Worm (Caenorhabditis elegans) whole organism, L1 larva: ENCODE measurements around the gene cyp-33C5.

Experiments used
- Y116A8C.19 ChIP-seq: sonication (generic microtip); optimal IDR thresholded peaks from 2 replicates; lab custom pipeline; 2016; ENCODE audit warnings: missing compliant biosample characterization, missing genetic modification characterization, borderline replicate concordance
- blmp-1 ChIP-seq: fragments of 150-350 bp; optimal IDR thresholded peaks from 2 replicates; lab custom pipeline; 2014; ENCODE audit warnings: missing biosample characterization, missing genetic modification characterization
- ceh-8 ChIP-seq: fragments of 200-800 bp; sonication (Bioruptor generic); optimal IDR thresholded peaks from 2 replicates; lab custom pipeline; 2018; ENCODE audit warnings: mild to moderate bottlenecking, missing genetic modification characterization, moderate library complexity, missing compliant biosample characterization
- ceh-82 ChIP-seq, 3 experiments: fragments of 150-350 bp in 1 of 3; sonication (generic microtip) in 2 of 3; optimal IDR thresholded peaks; 2 replicates each; lab custom pipeline; 2014 to 2017; ENCODE audit warnings: missing biosample characterization in 3 of 3, missing genetic modification characterization in 3 of 3
- ceh-90 ChIP-seq: sonication (generic microtip); optimal IDR thresholded peaks from 2 replicates; lab custom pipeline; 2016; ENCODE audit warnings: missing genetic modification characterization, missing compliant biosample characterization
- dpl-1 ChIP-seq, 3 experiments: fragments of 150-350 bp in 2 of 3; sonication (generic microtip) in 1 of 3; optimal IDR thresholded peaks; 2 replicates each; lab custom pipeline; 2014 to 2017; ENCODE audit warnings: missing biosample characterization in 3 of 3, missing genetic modification characterization in 3 of 3, missing genetic modification reagents in 3 of 3
- dsc-1 ChIP-seq: sonication (generic microtip); optimal IDR thresholded peaks from 2 replicates; lab custom pipeline; 2016; ENCODE audit warnings: mild to moderate bottlenecking, missing genetic modification characterization, missing compliant biosample characterization
- efl-1 ChIP-seq, 4 experiments: fragments of 150-350 bp; optimal IDR thresholded peaks in 3 of 4; peaks in 1 of 4; 1 replicate in 1 of 4; 2 replicates in 3 of 4; lab custom pipeline; 2014; ENCODE audit warnings: missing biosample characterization in 2 of 4, missing genetic modification characterization in 2 of 4, missing genetic modification reagents in 2 of 4
- efl-3 ChIP-seq: fragments of 200-800 bp; sonication (Bioruptor generic); optimal IDR thresholded peaks from 2 replicates; lab custom pipeline; 2018; ENCODE audit warnings: mild to moderate bottlenecking, missing genetic modification characterization, missing compliant biosample characterization
- egl-13 ChIP-seq: sonication (generic microtip); optimal IDR thresholded peaks from 2 replicates; lab custom pipeline; 2016; ENCODE audit warnings: missing genotype, missing genetic modification reagents, missing genetic modification characterization, missing compliant biosample characterization
- elt-2 ChIP-seq: sonication (generic microtip); optimal IDR thresholded peaks from 2 replicates; lab custom pipeline; 2016; ENCODE audit warnings: missing genetic modification characterization, mild to moderate bottlenecking, inconsistent platforms, missing compliant biosample characterization, missing genetic modification reagents
- fkh-10 ChIP-seq: sonication (generic microtip); optimal IDR thresholded peaks from 2 replicates; lab custom pipeline; 2017; ENCODE audit warnings: missing biosample characterization, missing genetic modification reagents, missing genetic modification characterization
- fkh-4 ChIP-seq: sonication (generic microtip); optimal IDR thresholded peaks from 2 replicates; lab custom pipeline; 2016; ENCODE audit warnings: missing compliant biosample characterization, missing genetic modification characterization, borderline replicate concordance
- fkh-8 ChIP-seq: sonication (generic microtip); optimal IDR thresholded peaks from 2 replicates; lab custom pipeline; 2016; ENCODE audit warnings: mild to moderate bottlenecking, missing genetic modification characterization, missing compliant biosample characterization
- fos-1 ChIP-seq: fragments of 150-350 bp; optimal IDR thresholded peaks from 2 replicates; lab custom pipeline; 2014; ENCODE audit warnings: missing biosample characterization, missing genetic modification characterization
- hlh-4 ChIP-seq: sonication (generic microtip); optimal IDR thresholded peaks from 2 replicates; lab custom pipeline; 2016; ENCODE audit warnings: mild to moderate bottlenecking, missing genetic modification characterization, missing compliant biosample characterization
- hpl-2 ChIP-seq: fragments of 150-350 bp; optimal IDR thresholded peaks from 2 replicates; lab custom pipeline; 2014; ENCODE audit warnings: missing biosample characterization, missing genetic modification reagents, missing genetic modification characterization
- irx-1 ChIP-seq: sonication (generic microtip); optimal IDR thresholded peaks from 2 replicates; lab custom pipeline; 2016; ENCODE audit warnings: missing genetic modification characterization, missing compliant biosample characterization
- isw-1 ChIP-seq: fragments of 200-800 bp; sonication (Bioruptor generic); IDR thresholded peaks from 2 replicates; pipeline ENCODE4 v1.3.6; 2022; ENCODE audit warnings: missing genetic modification characterization, missing compliant biosample characterization
- jun-1 ChIP-seq: fragments of 150-350 bp; optimal IDR thresholded peaks from 2 replicates; lab custom pipeline; 2014; ENCODE audit warnings: missing biosample characterization, missing genetic modification reagents, missing genetic modification characterization
- lin-13 ChIP-seq: fragments of 150-350 bp; optimal IDR thresholded peaks from 2 replicates; lab custom pipeline; 2014; ENCODE audit warnings: missing biosample characterization, missing genetic modification reagents, missing genetic modification characterization
- lin-14 ChIP-seq: fragments of 200-800 bp; sonication (Bioruptor generic); optimal IDR thresholded peaks from 2 replicates; lab custom pipeline; 2018; ENCODE audit warnings: mild to moderate bottlenecking, missing genetic modification characterization, moderate library complexity, missing compliant biosample characterization
- lin-15B ChIP-seq: fragments of 150-350 bp; sonication (generic microtip); optimal IDR thresholded peaks from 3 replicates; lab custom pipeline; 2014; ENCODE audit warnings: missing biosample characterization, missing genetic modification characterization
- lsy-2 ChIP-seq, 2 experiments: fragments of 150-350 bp; optimal IDR thresholded peaks; 2 replicates each; lab custom pipeline; 2014; ENCODE audit warnings: missing biosample characterization in 2 of 2, missing genetic modification characterization in 2 of 2
- mdl-1 ChIP-seq, 2 experiments: fragments of 150-350 bp; optimal IDR thresholded peaks; 2 replicates each; lab custom pipeline; 2014 to 2017; ENCODE audit warnings: missing biosample characterization in 2 of 2, missing genetic modification characterization in 2 of 2, inconsistent platforms in 1 of 2
- mep-1 ChIP-seq: fragments of 150-350 bp; optimal IDR thresholded peaks from 2 replicates; lab custom pipeline; 2014; ENCODE audit warnings: missing biosample characterization, missing genetic modification characterization
- nhr-11 ChIP-seq: fragments of 150-350 bp; optimal IDR thresholded peaks from 2 replicates; lab custom pipeline; 2014; ENCODE audit warnings: missing biosample characterization, missing genetic modification characterization
- nhr-12 ChIP-seq: sonication (generic microtip); optimal IDR thresholded peaks from 2 replicates; lab custom pipeline; 2017; ENCODE audit warnings: missing biosample characterization, missing genetic modification characterization
- nhr-19 ChIP-seq: fragments of 200-800 bp; sonication (Bioruptor generic); conservative IDR thresholded peaks from 2 replicates; pipeline ENCODE4 v1.3.6; 2022; ENCODE audit warnings: missing genetic modification characterization, missing compliant biosample characterization
- nhr-20 ChIP-seq: sonication (generic microtip); optimal IDR thresholded peaks from 2 replicates; lab custom pipeline; 2016; ENCODE audit warnings: mild to moderate bottlenecking, missing genetic modification characterization, missing compliant biosample characterization
- nhr-28 ChIP-seq: fragments of 150-350 bp; optimal IDR thresholded peaks from 2 replicates; lab custom pipeline; 2014; ENCODE audit warnings: missing biosample characterization, missing genetic modification characterization
- nhr-47 ChIP-seq: sonication (generic microtip); optimal IDR thresholded peaks from 2 replicates; lab custom pipeline; 2016; ENCODE audit warnings: mild to moderate bottlenecking, missing genetic modification characterization, moderate library complexity, missing compliant biosample characterization
- nhr-71 ChIP-seq: sonication (generic microtip); optimal IDR thresholded peaks from 2 replicates; lab custom pipeline; 2016; ENCODE audit warnings: mild to moderate bottlenecking, missing genetic modification characterization, moderate library complexity, missing compliant biosample characterization
- nhr-76 ChIP-seq: sonication (generic microtip); optimal IDR thresholded peaks from 2 replicates; lab custom pipeline; 2017; ENCODE audit warnings: missing biosample characterization, missing genetic modification characterization
- nhr-77 ChIP-seq: fragments of 150-350 bp; optimal IDR thresholded peaks from 2 replicates; lab custom pipeline; 2014; ENCODE audit warnings: missing biosample characterization, missing genetic modification characterization
- nhr-85 ChIP-seq: sonication (generic microtip); peaks from one replicate; lab custom pipeline; 2016; ENCODE audit warnings: missing genetic modification characterization, inconsistent platforms, missing compliant biosample characterization
- nhr-90 ChIP-seq: sonication (generic microtip); optimal IDR thresholded peaks from 2 replicates; lab custom pipeline; 2016; ENCODE audit warnings: mild to moderate bottlenecking, missing genetic modification characterization, missing compliant biosample characterization; ENCODE audit not compliant: poor library complexity
- pax-3 ChIP-seq: fragments of 200-800 bp; sonication (Bioruptor generic); optimal IDR thresholded peaks from 2 replicates; lab custom pipeline; 2018; ENCODE audit warnings: mild to moderate bottlenecking, missing genetic modification characterization, moderate library complexity, missing compliant biosample characterization
- skn-1 ChIP-seq: fragments of 150-350 bp; optimal IDR thresholded peaks from 2 replicates; lab custom pipeline; 2014; ENCODE audit warnings: missing biosample characterization, missing genetic modification characterization
- snpc-4 ChIP-seq: fragments of 150-350 bp; optimal IDR thresholded peaks from 2 replicates; lab custom pipeline; 2014; ENCODE audit warnings: missing biosample characterization, missing genetic modification characterization
- snu-23 ChIP-seq: sonication (generic microtip); optimal IDR thresholded peaks from 2 replicates; lab custom pipeline; 2016; ENCODE audit warnings: missing genetic modification characterization, missing compliant biosample characterization
- sox-4 ChIP-seq: sonication (generic microtip); optimal IDR thresholded peaks from 2 replicates; lab custom pipeline; 2016; ENCODE audit warnings: missing genetic modification characterization, missing compliant biosample characterization
- sup-37 ChIP-seq: fragments of 200-800 bp; sonication (Bioruptor generic); optimal IDR thresholded peaks from 2 replicates; lab custom pipeline; 2018; ENCODE audit warnings: mild to moderate bottlenecking, missing genetic modification characterization, missing compliant biosample characterization
- swsn-7 ChIP-seq: sonication (generic microtip); optimal IDR thresholded peaks from 2 replicates; lab custom pipeline; 2016; ENCODE audit warnings: missing genetic modification characterization, missing compliant biosample characterization
- xbp-1 ChIP-seq: sonication (generic microtip); optimal IDR thresholded peaks from 2 replicates; lab custom pipeline; 2016; ENCODE audit warnings: missing genetic modification characterization, missing compliant biosample characterization
- zag-1 ChIP-seq: fragments of 150-350 bp; optimal IDR thresholded peaks from 2 replicates; lab custom pipeline; 2014; ENCODE audit warnings: missing biosample characterization, missing genetic modification characterization
- zip-4 ChIP-seq: fragments of 200-800 bp; sonication (Bioruptor generic); optimal IDR thresholded peaks from 2 replicates; lab custom pipeline; 2018; ENCODE audit warnings: mild to moderate bottlenecking, missing genetic modification characterization, moderate library complexity, missing compliant biosample characterization

cyp-33C5 gene

DNA sequence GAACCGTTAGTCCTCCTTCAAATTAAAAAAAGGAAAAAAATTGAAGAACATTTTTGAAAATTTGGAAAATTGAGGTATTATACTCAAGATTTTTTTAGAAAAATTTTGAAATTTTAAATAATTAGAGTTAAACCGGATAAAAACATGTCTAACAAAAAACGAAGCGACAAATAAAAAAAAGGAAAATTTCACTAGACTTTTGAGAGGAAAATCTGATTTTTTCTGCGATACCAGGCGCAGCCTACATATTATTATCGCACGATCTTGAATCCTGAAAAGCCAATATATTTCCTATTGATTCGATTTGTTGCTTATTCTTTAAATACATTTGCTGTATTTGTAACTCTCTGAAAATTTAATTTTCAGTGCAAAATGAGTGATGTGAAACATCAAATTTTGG, 29.5 kb upstream of the cyp-33C5 start, which contains the start of gene nstp-8:
nstp-8 (plus strand) TSS at position 301 of the 400 bp plus-strand sequence.
- no peak for TF ChIP-seq fkh-10 (GFP tag; lab: Kevin White, UChicago)
- TF ChIP-seq blmp-1 (tag; lab: Kevin White, UChicago): peak; percentile 30
- no peak for TF ChIP-seq nhr-71 (tag; lab: Kevin White, UChicago)

DNA sequence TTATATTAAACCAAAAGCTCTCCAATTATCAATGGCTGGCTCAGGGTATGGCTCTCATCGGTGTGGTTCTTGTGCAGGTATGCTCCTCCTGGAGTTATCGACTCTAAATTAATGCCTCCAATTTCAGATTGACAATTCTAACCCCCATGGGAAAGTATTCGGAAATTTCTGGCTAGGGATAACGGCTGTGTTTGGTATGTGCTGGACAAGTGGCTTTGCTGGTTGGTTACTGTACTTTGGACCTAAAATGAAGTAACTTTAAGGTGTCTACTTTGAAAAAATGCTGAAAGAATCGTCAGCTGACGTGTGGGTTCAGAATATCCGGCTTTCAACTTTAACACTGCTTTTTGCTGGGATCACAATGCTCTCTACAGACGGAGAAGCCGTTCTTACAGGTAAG, 27.9 kb upstream of the cyp-33C5 start:
- TF ChIP-seq ceh-82 (tag; optimal IDR thresholded peaks at IDR 0.05; lab: Kevin White, UChicago) (no peak), egl-13 (tag; lab: Kevin White, UChicago) (no peak), lin-15B (tag; lab: Kevin White, UChicago) (no peak), dpl-1 (GFP tag; optimal IDR thresholded peaks at IDR 0.05; lab: Kevin White, UChicago) (no peak), ceh-90 (tag; lab: Kevin White, UChicago) (no peak), lin-14 (GFP tag; lab: Kevin White, UChicago) (no peak), lin-13 (GFP tag; lab: Kevin White, UChicago) (no peak), mep-1 (no peak), sox-4 (tag; lab: Kevin White, UChicago) (no peak), nhr-28 (tag; lab: Kevin White, UChicago) (no peak), nhr-90 (no peak), sup-37 (GFP tag; lab: Kevin White, UChicago) (no peak), irx-1 (tag; lab: Kevin White, UChicago) (no peak), nhr-12 (tag; lab: Kevin White, UChicago) (no peak), swsn-7 (tag; lab: Kevin White, UChicago) (no peak), nhr-76 (tag; lab: Kevin White, UChicago) (no peak), nhr-11 (tag; lab: Kevin White, UChicago) (no peak), ceh-8 (GFP tag; lab: Kevin White, UChicago) (no peak), hlh-4 (tag; lab: Kevin White, UChicago) (no peak), snu-23 (GFP tag; lab: Kevin White, UChicago) (no peak)

DNA sequence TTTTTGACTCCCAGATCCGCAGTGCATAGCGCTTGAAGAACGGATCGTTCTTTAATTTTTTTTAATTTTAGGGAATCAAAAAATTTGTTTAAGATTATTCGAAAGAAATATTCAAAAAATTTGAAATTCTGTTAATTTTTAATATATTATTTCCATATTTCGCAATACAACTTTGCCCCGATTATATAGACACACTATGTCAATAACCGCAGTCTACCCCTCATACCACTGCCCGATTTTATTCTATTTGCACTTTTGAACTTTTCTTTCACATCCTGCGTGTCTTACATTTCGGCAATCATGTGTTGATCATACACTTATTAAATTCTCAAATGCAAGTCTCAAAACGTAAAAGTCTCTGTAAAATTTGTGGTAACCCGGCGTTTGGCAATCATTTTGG, 26.0 kb upstream of the cyp-33C5 start, which contains the start of gene nhr-56:
nhr-56 (plus strand) TSS at position 202 of the 400 bp plus-strand sequence.
- no peak for TF ChIP-seq pax-3 (tag; lab: Kevin White, UChicago)
- TF ChIP-seq lsy-2 (tag; optimal IDR thresholded peaks at IDR 0.05; lab: Kevin White, UChicago): peak in 1 of 2 experiments; percentile 42
- peak; percentile 23 to 28 for TF ChIP-seq efl-1 (optimal IDR thresholded peaks at IDR 0.05; lab: Kevin White, UChicago)
- TF ChIP-seq efl-1 (GFP tag; optimal IDR thresholded peaks at IDR 0.05 in 1 of 2; lab: Kevin White, UChicago): peak; percentile 3 to 87
- TF ChIP-seq lin-13 (GFP tag; lab: Kevin White, UChicago): no peak
- TF ChIP-seq xbp-1 (tag; lab: Kevin White, UChicago): no peak
- no peak for TF ChIP-seq nhr-28 (tag; lab: Kevin White, UChicago)
- TF ChIP-seq fkh-4 (tag; lab: Kevin White, UChicago): no peak
- TF ChIP-seq snpc-4 (tag; lab: Kevin White, UChicago): no peak
- peak; percentile 23 for TF ChIP-seq nhr-47 (tag; lab: Kevin White, UChicago)
- TF ChIP-seq fos-1 (tag; lab: Kevin White, UChicago): no peak
- TF ChIP-seq dsc-1: no peak
- TF ChIP-seq fkh-8: peak; percentile 19
- peak; percentile 27 for TF ChIP-seq elt-2 (tag; lab: Kevin White, UChicago)
- no peak for TF ChIP-seq Y116A8C.19
- peak; percentile 14; the same call in 1 of the 2 replicates for TF ChIP-seq nhr-19 (GFP tag; lab: Robert Waterston, UW)
- TF ChIP-seq dpl-1 (GFP tag; optimal IDR thresholded peaks at IDR 0.05; lab: Kevin White, UChicago): peak in 1 of 3 experiments; percentile 21
- peak; percentile 68 for TF ChIP-seq zip-4 (GFP tag; lab: Kevin White, UChicago)
- TF ChIP-seq nhr-20 (tag; lab: Kevin White, UChicago): peak; percentile 80
- peak; percentile 38 for TF ChIP-seq nhr-90
- no peak for TF ChIP-seq hpl-2
- peak; percentile 11 to 37 (median 13) for TF ChIP-seq ceh-82 (tag; optimal IDR thresholded peaks at IDR 0.05; lab: Kevin White, UChicago)
- TF ChIP-seq efl-3 (GFP tag; lab: Kevin White, UChicago): no peak
- TF ChIP-seq zag-1 (tag; lab: Kevin White, UChicago): no peak
- peak; percentile 39 for TF ChIP-seq blmp-1 (tag; lab: Kevin White, UChicago)
- peak; percentile 66 for TF ChIP-seq skn-1 (tag; lab: Kevin White, UChicago)
- TF ChIP-seq isw-1 (GFP tag; lab: Robert Waterston, UW): no peak
- peak; percentile 32 for TF ChIP-seq swsn-7 (tag; lab: Kevin White, UChicago)
- peak; percentile 34 for TF ChIP-seq jun-1 (tag; lab: Kevin White, UChicago)
- TF ChIP-seq nhr-85 (tag; lab: Kevin White, UChicago): peak; percentile 72
- peak; percentile 62 for TF ChIP-seq nhr-71 (tag; lab: Kevin White, UChicago)
- peak in 1 of 2 experiments; percentile 38 for TF ChIP-seq mdl-1 (tag; optimal IDR thresholded peaks at IDR 0.05; lab: Kevin White, UChicago)
- peak; percentile 56 for TF ChIP-seq snu-23 (GFP tag; lab: Kevin White, UChicago)
- peak; percentile 15 for TF ChIP-seq nhr-77 (tag; lab: Kevin White, UChicago)
